Worm (Caenorhabditis elegans) whole organism, L1 larva: ENCODE data around the gene F23D12.2.

Experiments used
- C34B4.2 ChIP-seq: sonication (generic microtip); optimal IDR thresholded peaks from 2 replicates; lab custom pipeline; 2017; ENCODE audit warnings: mild to moderate bottlenecking, missing genetic modification characterization, missing compliant biosample characterization
- aha-1 ChIP-seq: fragments of 150-350 bp; optimal IDR thresholded peaks from 2 replicates; lab custom pipeline; 2014; ENCODE audit warnings: missing biosample characterization, missing genetic modification characterization
- alr-1 ChIP-seq: fragments of 200-800 bp; sonication (Bioruptor generic); optimal IDR thresholded peaks from 2 replicates; lab custom pipeline; 2018; ENCODE audit warnings: borderline replicate concordance, mild to moderate bottlenecking, missing genetic modification characterization, missing compliant biosample characterization
- aly-2 ChIP-seq: fragments of 150-350 bp; optimal IDR thresholded peaks from 2 replicates; lab custom pipeline; 2014; ENCODE audit warnings: missing biosample characterization, missing genetic modification characterization
- ceh-8 ChIP-seq: fragments of 200-800 bp; sonication (Bioruptor generic); optimal IDR thresholded peaks from 2 replicates; lab custom pipeline; 2018; ENCODE audit warnings: mild to moderate bottlenecking, missing genetic modification characterization, moderate library complexity, missing compliant biosample characterization
- ceh-82 ChIP-seq, 3 experiments: fragments of 150-350 bp in 1 of 3; sonication (generic microtip) in 2 of 3; optimal IDR thresholded peaks; 2 replicates each; lab custom pipeline; 2014 to 2017; ENCODE audit warnings: missing biosample characterization in 3 of 3, missing genetic modification characterization in 3 of 3
- ceh-90 ChIP-seq: sonication (generic microtip); optimal IDR thresholded peaks from 2 replicates; lab custom pipeline; 2016; ENCODE audit warnings: missing genetic modification characterization, missing compliant biosample characterization
- ces-1 ChIP-seq: fragments of 150-350 bp; optimal IDR thresholded peaks from 2 replicates; lab custom pipeline; 2014; ENCODE audit warnings: missing biosample characterization, missing genetic modification reagents, missing genetic modification characterization
- dsc-1 ChIP-seq: sonication (generic microtip); optimal IDR thresholded peaks from 2 replicates; lab custom pipeline; 2016; ENCODE audit warnings: mild to moderate bottlenecking, missing genetic modification characterization, missing compliant biosample characterization
- elt-2 ChIP-seq: sonication (generic microtip); optimal IDR thresholded peaks from 2 replicates; lab custom pipeline; 2016; ENCODE audit warnings: missing genetic modification characterization, mild to moderate bottlenecking, inconsistent platforms, missing compliant biosample characterization, missing genetic modification reagents
- elt-3 ChIP-seq, 6 experiments: fragments of 150-350 bp in 1 of 6; sonication (generic microtip); optimal IDR thresholded peaks; 2 replicates each; lab custom pipeline; 2017 to 2018; ENCODE audit warnings: missing biosample characterization in 6 of 6, missing genetic modification characterization in 6 of 6, inconsistent platforms in 1 of 6
- ets-5 ChIP-seq: fragments of 200-800 bp; sonication (Bioruptor generic); IDR thresholded peaks from 2 replicates; pipeline ENCODE4 v1.3.6; 2022; ENCODE audit warnings: missing genetic modification characterization, missing compliant biosample characterization
- fkh-8 ChIP-seq: sonication (generic microtip); optimal IDR thresholded peaks from 2 replicates; lab custom pipeline; 2016; ENCODE audit warnings: mild to moderate bottlenecking, missing genetic modification characterization, missing compliant biosample characterization
- fos-1 ChIP-seq: fragments of 150-350 bp; optimal IDR thresholded peaks from 2 replicates; lab custom pipeline; 2014; ENCODE audit warnings: missing biosample characterization, missing genetic modification characterization
- grh-1 ChIP-seq: fragments of 200-800 bp; sonication (Bioruptor generic); IDR thresholded peaks from 2 replicates; pipeline ENCODE4 v1.3.6; 2022; ENCODE audit warnings: missing genetic modification reagents, missing genetic modification characterization, missing compliant biosample characterization
- hlh-17 ChIP-seq: fragments of 200-800 bp; sonication (Bioruptor generic); optimal IDR thresholded peaks from 2 replicates; lab custom pipeline; 2018; ENCODE audit warnings: missing genetic modification characterization, mild to moderate bottlenecking, missing compliant biosample characterization, moderate library complexity, borderline replicate concordance
- hpl-2 ChIP-seq: fragments of 150-350 bp; optimal IDR thresholded peaks from 2 replicates; lab custom pipeline; 2014; ENCODE audit warnings: missing biosample characterization, missing genetic modification reagents, missing genetic modification characterization
- irx-1 ChIP-seq: sonication (generic microtip); optimal IDR thresholded peaks from 2 replicates; lab custom pipeline; 2016; ENCODE audit warnings: missing genetic modification characterization, missing compliant biosample characterization
- isw-1 ChIP-seq: fragments of 200-800 bp; sonication (Bioruptor generic); IDR thresholded peaks from 2 replicates; pipeline ENCODE4 v1.3.6; 2022; ENCODE audit warnings: missing genetic modification characterization, missing compliant biosample characterization
- jun-1 ChIP-seq: fragments of 150-350 bp; optimal IDR thresholded peaks from 2 replicates; lab custom pipeline; 2014; ENCODE audit warnings: missing biosample characterization, missing genetic modification reagents, missing genetic modification characterization
- lin-35 ChIP-seq, 2 experiments: fragments of 150-350 bp; optimal IDR thresholded peaks; 2 replicates each; lab custom pipeline; 2014; ENCODE audit warnings: missing biosample characterization in 2 of 2, missing genetic modification characterization in 2 of 2, missing genetic modification reagents in 2 of 2
- lin-39 ChIP-seq: fragments of 150-350 bp; optimal IDR thresholded peaks from 2 replicates; lab custom pipeline; 2014; ENCODE audit warnings: missing biosample characterization, missing genetic modification reagents, missing genetic modification characterization
- lsy-2 ChIP-seq, 2 experiments: fragments of 150-350 bp; optimal IDR thresholded peaks; 2 replicates each; lab custom pipeline; 2014; ENCODE audit warnings: missing biosample characterization in 2 of 2, missing genetic modification characterization in 2 of 2
- mab-9 ChIP-seq: fragments of 200-800 bp; sonication (Bioruptor generic); IDR thresholded peaks from 2 replicates; pipeline ENCODE4 v1.3.6; 2022; ENCODE audit warnings: missing genetic modification reagents, missing genetic modification characterization, missing compliant biosample characterization
- mdl-1 ChIP-seq, 2 experiments: fragments of 150-350 bp; optimal IDR thresholded peaks; 2 replicates each; lab custom pipeline; 2014 to 2017; ENCODE audit warnings: missing biosample characterization in 2 of 2, missing genetic modification characterization in 2 of 2, inconsistent platforms in 1 of 2
- mep-1 ChIP-seq: fragments of 150-350 bp; optimal IDR thresholded peaks from 2 replicates; lab custom pipeline; 2014; ENCODE audit warnings: missing biosample characterization, missing genetic modification characterization
- nhr-12 ChIP-seq: sonication (generic microtip); optimal IDR thresholded peaks from 2 replicates; lab custom pipeline; 2017; ENCODE audit warnings: missing biosample characterization, missing genetic modification characterization
- nhr-47 ChIP-seq: sonication (generic microtip); optimal IDR thresholded peaks from 2 replicates; lab custom pipeline; 2016; ENCODE audit warnings: mild to moderate bottlenecking, missing genetic modification characterization, moderate library complexity, missing compliant biosample characterization
- nhr-77 ChIP-seq: fragments of 150-350 bp; optimal IDR thresholded peaks from 2 replicates; lab custom pipeline; 2014; ENCODE audit warnings: missing biosample characterization, missing genetic modification characterization
- pqm-1 ChIP-seq: sonication (generic microtip); optimal IDR thresholded peaks from 3 replicates; lab custom pipeline; 2017; ENCODE audit warnings: missing biosample characterization, missing genetic modification characterization
- rnt-1 ChIP-seq: sonication (generic microtip); optimal IDR thresholded peaks from 2 replicates; lab custom pipeline; 2016; ENCODE audit warnings: mild to moderate bottlenecking, missing genetic modification characterization, moderate library complexity, missing compliant biosample characterization
- skn-1 ChIP-seq: fragments of 150-350 bp; optimal IDR thresholded peaks from 2 replicates; lab custom pipeline; 2014; ENCODE audit warnings: missing biosample characterization, missing genetic modification characterization
- snpc-4 ChIP-seq: fragments of 150-350 bp; optimal IDR thresholded peaks from 2 replicates; lab custom pipeline; 2014; ENCODE audit warnings: missing biosample characterization, missing genetic modification characterization
- sox-4 ChIP-seq: sonication (generic microtip); optimal IDR thresholded peaks from 2 replicates; lab custom pipeline; 2016; ENCODE audit warnings: missing genetic modification characterization, missing compliant biosample characterization
- sptf-1 ChIP-seq: fragments of 150-350 bp; optimal IDR thresholded peaks from 2 replicates; lab custom pipeline; 2014; ENCODE audit warnings: missing biosample characterization, missing genetic modification characterization
- tlp-1 ChIP-seq: fragments of 150-350 bp; optimal IDR thresholded peaks from 2 replicates; lab custom pipeline; 2014; ENCODE audit warnings: missing biosample characterization, missing genetic modification characterization
- unc-130 ChIP-seq: fragments of 150-350 bp; optimal IDR thresholded peaks from 2 replicates; lab custom pipeline; 2017; ENCODE audit warnings: missing biosample characterization, missing genetic modification characterization, inconsistent platforms
- xbp-1 ChIP-seq: sonication (generic microtip); optimal IDR thresholded peaks from 2 replicates; lab custom pipeline; 2016; ENCODE audit warnings: missing genetic modification characterization, missing compliant biosample characterization
- ztf-4 ChIP-seq: fragments of 150-350 bp; optimal IDR thresholded peaks from 2 replicates; lab custom pipeline; 2014; ENCODE audit warnings: missing biosample characterization, missing genetic modification characterization

The F23D12.2 gene

DNA sequence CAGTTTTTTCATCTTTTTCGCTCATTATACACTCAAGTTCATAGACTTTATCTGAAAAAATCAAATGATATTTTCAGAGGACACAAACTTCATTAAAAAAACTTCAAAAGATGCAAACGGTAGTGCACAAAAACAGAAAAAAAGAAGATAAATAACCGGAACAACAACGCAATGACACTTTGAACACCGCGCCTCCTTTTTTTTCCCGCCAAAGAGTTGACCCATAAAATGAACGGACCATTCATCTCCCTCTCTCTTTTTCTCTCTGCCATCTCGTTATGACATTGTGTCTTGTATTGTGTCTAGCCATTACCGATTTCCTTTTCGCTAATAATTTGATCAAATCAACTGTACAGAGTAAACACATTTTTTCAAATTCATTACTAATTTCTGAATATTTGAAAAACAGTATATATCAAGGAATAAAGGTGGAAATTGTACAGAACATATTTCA, at the start of gene F23D12.2:
Gene F23D12.2 (minus strand): TSS at position 51 of the 454 bp plus-strand sequence.
- TF ChIP-seq C34B4.2 (tag; lab: Kevin White, UChicago) (no peak), nhr-47 (tag; lab: Kevin White, UChicago) (no peak), sptf-1 (tag; lab: Kevin White, UChicago) (no peak), lin-35 (GFP tag; optimal IDR thresholded peaks at IDR 0.05; lab: Kevin White, UChicago) (no peak)

- TF ChIP-seq ces-1 (GFP tag; lab: Kevin White, UChicago) (no peak), mdl-1 (tag; optimal IDR thresholded peaks at IDR 0.05; lab: Kevin White, UChicago) (no peak), aly-2 (tag; lab: Kevin White, UChicago) (no peak), aha-1 (tag; lab: Kevin White, UChicago) (no peak), isw-1 (GFP tag; lab: Robert Waterston, UW) (no peak), skn-1 (tag; lab: Kevin White, UChicago) (no peak), dsc-1 (no peak), lsy-2 (tag; optimal IDR thresholded peaks at IDR 0.05; lab: Kevin White, UChicago) (no peak), grh-1 (no peak), irx-1 (tag; lab: Kevin White, UChicago) (no peak), rnt-1 (tag; lab: Kevin White, UChicago) (no peak), ceh-82 (tag; optimal IDR thresholded peaks at IDR 0.05; lab: Kevin White, UChicago) (no peak), pqm-1 (no peak), alr-1 (tag; lab: Kevin White, UChicago) (no peak), ztf-4 (no peak), elt-2 (tag; lab: Kevin White, UChicago) (no peak)
These were observed 49.3 kb upstream of the F23D12.2 start, which contains the start of gene M163.10 for ce11 chrX:14470687-14471086. TSS of gene M163.10 (plus strand) at chrX:14470987.

DNA sequence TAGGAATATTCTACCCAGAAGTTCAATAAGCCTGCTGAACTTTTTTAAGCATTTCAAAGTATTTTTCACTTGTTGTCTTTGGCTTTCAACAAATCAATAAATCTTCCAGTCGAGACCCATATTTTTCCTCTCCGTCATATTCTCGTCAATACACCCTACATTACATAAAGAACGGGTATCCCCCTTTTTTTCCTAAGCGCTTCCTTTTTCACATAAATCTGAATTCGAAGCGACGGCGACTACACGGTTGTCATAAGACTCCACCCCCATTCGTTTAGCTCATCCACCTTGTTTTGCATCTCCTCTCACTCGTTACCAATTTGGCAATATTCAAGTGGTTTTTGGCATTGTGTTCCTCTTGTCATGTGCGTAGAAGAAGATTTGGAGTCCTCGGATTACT, 47.9 kb upstream of the F23D12.2 start, which contains the start of gene M163.9:
Gene M163.9 (plus strand): TSS at position 301 of the 400 bp plus-strand sequence.
- TF ChIP-seq snpc-4 (tag; lab: Kevin White, UChicago) (no peak), alr-1 (tag; lab: Kevin White, UChicago) (no peak), xbp-1 (no peak), lin-39 (tag; lab: Kevin White, UChicago) (no peak), fos-1 (tag; lab: Kevin White, UChicago) (no peak)

DNA sequence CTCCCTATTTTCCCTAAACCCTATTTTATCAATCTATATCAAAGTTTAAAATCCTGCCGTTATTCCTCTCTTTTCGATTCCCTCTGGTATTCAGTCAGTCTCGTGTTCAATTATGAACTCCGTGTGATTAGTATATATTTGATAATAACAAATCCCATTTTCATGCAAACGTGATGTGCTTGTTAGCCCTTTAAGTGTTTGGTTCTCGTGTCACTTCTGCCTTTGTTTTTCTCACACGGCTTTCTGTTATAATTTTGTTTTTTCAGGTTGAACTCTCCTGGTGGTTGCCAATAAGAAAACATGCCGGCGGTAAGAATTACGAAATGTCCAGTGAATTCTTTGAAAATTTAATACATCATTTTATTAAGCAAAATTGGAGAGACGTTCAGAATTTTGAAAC, 45.2 kb upstream of the F23D12.2 start, which contains the start of gene M163.21:
Gene M163.21 (plus strand): TSS at position 301 of the 400 bp plus-strand sequence.
- no peak for TF ChIP-seq unc-130 (tag; lab: Kevin White, UChicago)
- TF ChIP-seq ceh-8 (GFP tag; lab: Kevin White, UChicago), result no peak
- TF ChIP-seq tlp-1 (tag; lab: Kevin White, UChicago), result no peak
- no peak for TF ChIP-seq elt-3 (tag; optimal IDR thresholded peaks at IDR 0.05; lab: Kevin White, UChicago)
- no peak for TF ChIP-seq dsc-1
- no peak for TF ChIP-seq lin-39 (tag; lab: Kevin White, UChicago)
- no peak for TF ChIP-seq ets-5 (GFP tag; lab: Robert Waterston, UW)
- TF ChIP-seq hlh-17 (GFP tag; lab: Kevin White, UChicago), result no peak
- no peak for TF ChIP-seq mab-9 (GFP tag; lab: Robert Waterston, UW)
- TF ChIP-seq jun-1 (tag; lab: Kevin White, UChicago), result no peak
- no peak for TF ChIP-seq ceh-90
- no peak for TF ChIP-seq hpl-2 (GFP tag; lab: Kevin White, UChicago)
- TF ChIP-seq elt-2 (tag; lab: Kevin White, UChicago), result no peak
- no peak for TF ChIP-seq nhr-12 (tag; lab: Kevin White, UChicago)
- no peak for TF ChIP-seq fkh-8 (tag; lab: Kevin White, UChicago)
- TF ChIP-seq mep-1, result no peak
- no peak for TF ChIP-seq nhr-77
- no peak for TF ChIP-seq sox-4 (tag; lab: Kevin White, UChicago)
